Worm (Caenorhabditis elegans): ENCODE results near the gene K02F3.9.

K02F3.9 gene

DNA sequence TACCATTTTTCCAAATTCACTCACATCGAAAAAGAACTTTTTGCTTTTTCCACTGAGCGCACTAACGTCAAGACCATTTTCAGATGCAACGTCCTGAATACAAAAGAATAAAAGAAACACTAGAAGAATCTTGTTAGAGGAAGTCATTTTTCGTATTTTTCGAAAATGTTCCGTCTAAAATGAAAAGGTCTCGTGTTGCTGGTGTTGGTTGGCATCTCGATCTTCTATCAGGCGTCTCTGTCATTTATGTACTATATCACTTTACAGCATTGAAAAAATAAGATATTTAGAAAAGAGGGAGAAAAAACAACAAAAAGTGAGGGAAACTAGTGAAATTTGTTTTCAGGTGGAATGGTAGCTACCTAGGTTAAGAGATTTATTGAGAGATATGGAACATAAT, at the start of gene K02F3.9:
K02F3.9 (minus strand) TSS at position 190 of the 400 bp plus-strand sequence.
- TF ChIP-seq sptf-1 (tag; optimal IDR thresholded peaks at IDR 0.05): no peak
- TF ChIP-seq zip-8 (tag; optimal IDR thresholded peaks at IDR 0.05): no peak
- TF ChIP-seq lsy-2 (tag; optimal IDR thresholded peaks at IDR 0.05): no peak
- no peak for TF ChIP-seq nhr-76 (tag; optimal IDR thresholded peaks at IDR 0.05)
- no peak for TF ChIP-seq ztf-11 (tag; optimal IDR thresholded peaks at IDR 0.05)
- no peak for TF ChIP-seq lin-13 (tag; optimal IDR thresholded peaks at IDR 0.05)
- TF ChIP-seq sem-2 (GFP tag; optimal IDR thresholded peaks at IDR 0.05): no peak
- TF ChIP-seq tbx-8 (GFP tag; optimal IDR thresholded peaks at IDR 0.05): no peak
- TF ChIP-seq elt-1 (tag; optimal IDR thresholded peaks at IDR 0.05; ENCODE audit: borderline replicate concordance, insufficient read depth): no peak
- no peak for TF ChIP-seq snpc-4 (tag; optimal IDR thresholded peaks at IDR 0.05)
- TF ChIP-seq ces-1 (GFP tag; optimal IDR thresholded peaks at IDR 0.05): no peak
- TF ChIP-seq ceh-39 (tag; optimal IDR thresholded peaks at IDR 0.05): no peak
- no peak for TF ChIP-seq nhr-28 (tag; optimal IDR thresholded peaks at IDR 0.05)
- TF ChIP-seq lin-32 (GFP tag; optimal IDR thresholded peaks at IDR 0.05): no peak
- no peak for TF ChIP-seq cnd-1 (tag; optimal IDR thresholded peaks at IDR 0.05)
- no peak for TF ChIP-seq nhr-237 (tag; optimal IDR thresholded peaks at IDR 0.05)
- no peak for TF ChIP-seq mep-1 (tag; optimal IDR thresholded peaks at IDR 0.05)
- TF ChIP-seq drap-1 (GFP tag; optimal IDR thresholded peaks at IDR 0.05): no peak
- no peak for TF ChIP-seq bed-3 (GFP tag; optimal IDR thresholded peaks at IDR 0.05)
- TF ChIP-seq unc-62 (GFP tag; optimal IDR thresholded peaks at IDR 0.05): no peak

DNA sequence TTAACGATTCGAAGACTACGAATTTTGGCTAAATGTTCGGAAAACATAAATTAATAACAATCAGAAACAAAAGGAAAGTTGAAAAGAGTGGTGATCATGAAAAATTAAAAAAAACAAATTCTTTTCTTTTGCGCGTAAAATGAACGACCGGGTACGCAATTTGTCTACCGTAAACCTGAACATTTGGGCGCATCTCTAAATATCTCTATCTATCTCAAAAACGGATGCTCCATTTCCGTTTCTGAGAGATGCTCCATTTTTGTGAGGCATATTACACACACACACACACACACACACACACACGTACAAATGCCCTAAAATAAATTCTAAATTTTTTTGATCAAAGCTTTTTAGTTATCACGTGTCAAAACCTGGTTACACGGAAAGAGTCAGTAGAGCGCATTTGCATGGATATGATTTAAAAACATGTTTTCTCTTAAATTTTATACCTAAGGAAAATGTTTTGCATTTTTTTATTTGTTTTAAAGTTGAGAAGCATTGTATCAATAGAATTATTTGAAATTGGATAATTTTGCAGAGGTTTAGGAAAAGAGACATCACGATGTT, 47.9 kb upstream of the K02F3.9 start:
- TF ChIP-seq lsy-2 (tag; optimal IDR thresholded peaks at IDR 0.05) (peak; percentile 81), sptf-1 (tag; optimal IDR thresholded peaks at IDR 0.05) (no peak)

DNA sequence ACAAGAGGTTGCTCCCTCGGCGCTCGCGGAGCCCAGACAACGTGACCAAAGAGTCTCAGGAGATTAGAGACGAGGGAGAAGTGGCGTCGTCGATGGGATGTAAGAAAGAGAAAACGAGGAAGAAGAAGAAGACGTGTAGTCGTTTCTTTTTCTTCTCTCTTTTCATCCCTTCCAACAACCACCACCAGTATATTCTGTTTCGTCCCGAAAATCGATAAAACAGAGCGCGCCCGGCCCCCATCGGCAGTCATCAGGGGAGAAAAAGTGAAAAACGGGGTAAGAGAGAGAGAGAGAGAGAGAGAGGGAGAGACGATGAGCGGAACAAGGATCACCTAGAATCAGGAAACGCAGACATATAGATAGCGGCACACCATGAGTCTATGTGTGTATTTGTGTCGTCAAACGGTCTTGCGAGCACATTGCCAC, 46.7 kb upstream of the K02F3.9 start:
- TF ChIP-seq bed-3 (GFP tag; optimal IDR thresholded peaks at IDR 0.05): no peak
- TF ChIP-seq ham-2 (GFP tag; optimal IDR thresholded peaks at IDR 0.05): peak; percentile 23
- TF ChIP-seq nhr-12 (tag; optimal IDR thresholded peaks at IDR 0.05): no peak
- no peak for TF ChIP-seq mep-1 (tag; optimal IDR thresholded peaks at IDR 0.05)
- no peak for TF ChIP-seq M03D4.4 (tag; optimal IDR thresholded peaks at IDR 0.05)
- peak; percentile 41 for TF ChIP-seq unc-120 (tag; optimal IDR thresholded peaks at IDR 0.05; ENCODE audit: poor library complexity, severe bottlenecking)
- TF ChIP-seq nhr-76 (tag; optimal IDR thresholded peaks at IDR 0.05): peak; percentile 34
- TF ChIP-seq blmp-1 (tag; optimal IDR thresholded peaks at IDR 0.05): peak; percentile 49
- peak; percentile 21 for TF ChIP-seq lsy-2 (tag; optimal IDR thresholded peaks at IDR 0.05)
- TF ChIP-seq sptf-1 (tag; optimal IDR thresholded peaks at IDR 0.05): no peak
- TF ChIP-seq ces-1 (GFP tag; optimal IDR thresholded peaks at IDR 0.05): peak; percentile 63
- peak; percentile 60 for TF ChIP-seq mls-2 (tag; optimal IDR thresholded peaks at IDR 0.05)
- peak; percentile 32 for TF ChIP-seq ceh-39 (tag; optimal IDR thresholded peaks at IDR 0.05)
- peak; percentile 16 for TF ChIP-seq unc-62 (GFP tag; optimal IDR thresholded peaks at IDR 0.05)
- TF ChIP-seq pha-4 (tag; optimal IDR thresholded peaks at IDR 0.05): peak; percentile 24

DNA sequence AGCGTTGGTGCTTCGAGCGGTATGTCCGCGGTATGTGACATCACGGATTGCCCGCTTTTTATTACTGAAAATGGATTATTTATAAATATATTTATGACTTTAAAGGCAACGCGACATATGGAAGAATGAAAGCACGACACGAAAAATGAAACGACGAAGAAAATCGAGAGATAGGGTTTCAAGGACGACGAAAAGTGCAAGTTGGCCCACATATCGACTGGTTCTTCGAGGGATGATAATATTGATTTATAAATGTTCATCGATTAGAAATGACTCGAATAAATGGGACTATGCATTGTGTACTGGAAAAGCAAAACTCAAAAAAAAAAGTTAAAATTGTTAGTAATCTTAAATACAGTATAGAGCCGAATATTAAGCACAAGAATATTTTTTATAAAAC, 45.6 kb upstream of the K02F3.9 start, which contains the start of gene zer-1:
zer-1 (minus strand) TSS at position 68 of the 400 bp plus-strand sequence.
- TF ChIP-seq cnd-1 (tag; optimal IDR thresholded peaks at IDR 0.05): no peak
- no peak for TF ChIP-seq nhr-2 (tag; optimal IDR thresholded peaks at IDR 0.05)
- no peak for TF ChIP-seq unc-62 (GFP tag; optimal IDR thresholded peaks at IDR 0.05)
- TF ChIP-seq snpc-4 (tag; optimal IDR thresholded peaks at IDR 0.05): no peak
- no peak for TF ChIP-seq lin-32 (GFP tag; optimal IDR thresholded peaks at IDR 0.05)
- no peak for TF ChIP-seq flh-1 (GFP tag; optimal IDR thresholded peaks at IDR 0.05)
- no peak for TF ChIP-seq bed-3 (GFP tag; optimal IDR thresholded peaks at IDR 0.05)
- no peak for TF ChIP-seq nhr-12 (tag; optimal IDR thresholded peaks at IDR 0.05)
- no peak for TF ChIP-seq nhr-76 (tag; optimal IDR thresholded peaks at IDR 0.05)
- no peak for TF ChIP-seq ztf-11 (tag; optimal IDR thresholded peaks at IDR 0.05)
- no peak for TF ChIP-seq pha-4 (tag; optimal IDR thresholded peaks at IDR 0.05)
- TF ChIP-seq mep-1 (tag; optimal IDR thresholded peaks at IDR 0.05): no peak
- TF ChIP-seq hlh-1 (tag; optimal IDR thresholded peaks at IDR 0.05): no peak
- no peak for TF ChIP-seq unc-120 (tag; optimal IDR thresholded peaks at IDR 0.05; ENCODE audit: poor library complexity, severe bottlenecking)
- TF ChIP-seq zip-8 (tag; optimal IDR thresholded peaks at IDR 0.05): no peak
- TF ChIP-seq lin-13 (tag; optimal IDR thresholded peaks at IDR 0.05): no peak
- no peak for TF ChIP-seq ceh-43 (GFP tag; optimal IDR thresholded peaks at IDR 0.05)

DNA sequence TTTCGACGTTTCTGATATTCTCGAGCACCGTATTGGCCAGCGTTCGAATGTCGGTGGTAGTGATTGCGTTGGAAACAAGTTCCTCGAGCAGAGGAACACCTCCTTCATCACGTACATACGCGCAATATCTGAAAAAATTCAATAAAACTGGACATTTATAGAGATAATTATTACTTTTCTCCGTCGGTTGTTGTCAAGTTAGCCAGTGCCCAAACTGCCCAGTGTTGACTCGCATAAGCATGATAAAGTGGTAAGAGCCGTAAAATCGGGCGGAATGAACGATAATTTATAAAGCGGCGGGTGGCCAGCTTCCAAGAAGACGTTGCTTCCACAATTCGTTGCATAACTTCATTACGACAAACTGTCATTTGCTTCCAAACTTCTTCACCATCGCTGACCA, 42.4 kb upstream of the K02F3.9 start:
- no peak for TF ChIP-seq ceh-39 (tag; optimal IDR thresholded peaks at IDR 0.05)
- TF ChIP-seq lsy-2 (tag; optimal IDR thresholded peaks at IDR 0.05): no peak
- no peak for TF ChIP-seq blmp-1 (tag; optimal IDR thresholded peaks at IDR 0.05)
- TF ChIP-seq nhr-2 (tag; optimal IDR thresholded peaks at IDR 0.05): no peak
- no peak for TF ChIP-seq ceh-43 (GFP tag; optimal IDR thresholded peaks at IDR 0.05)

Data from whole organism, mixed stage, embryonic.